Worm (Caenorhabditis elegans): Measurements from ENCODE around the gene T10D4.1.

The T10D4.1 gene

DNA sequence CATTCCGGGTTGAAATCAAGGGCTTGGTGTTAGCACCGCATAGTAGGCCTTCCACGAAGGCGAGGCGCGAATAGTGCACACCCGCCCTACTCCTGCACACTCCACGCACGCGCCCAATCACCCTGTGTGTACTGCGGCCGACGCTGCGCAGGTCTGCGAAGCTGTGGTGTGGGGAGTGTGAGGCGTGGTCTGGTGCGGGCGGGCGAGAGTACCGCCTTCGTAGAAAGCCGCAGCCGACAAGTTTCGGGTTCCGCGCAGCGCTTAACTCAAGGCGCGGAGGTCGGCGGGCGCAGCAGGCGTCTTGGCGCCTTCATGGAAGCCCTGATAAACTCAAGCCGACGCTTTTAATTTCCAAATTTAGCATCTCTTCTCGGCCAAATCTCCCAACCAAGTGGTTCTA, 41.8 kb upstream of the T10D4.1 start:
- no peak for TF ChIP-seq ceh-16 (tag; optimal IDR thresholded peaks at IDR 0.05)
- no peak for TF ChIP-seq lsy-2 (tag; optimal IDR thresholded peaks at IDR 0.05)
- no peak for TF ChIP-seq dmd-4 (tag; optimal IDR thresholded peaks at IDR 0.05)
- TF ChIP-seq zag-1 (tag; optimal IDR thresholded peaks at IDR 0.05), result no peak
- TF ChIP-seq egl-27 (tag; optimal IDR thresholded peaks at IDR 0.05), result no peak
- TF ChIP-seq nhr-12 (tag; optimal IDR thresholded peaks at IDR 0.05), result no peak
- TF ChIP-seq nhr-10 (tag; optimal IDR thresholded peaks at IDR 0.05), result no peak
- no peak for TF ChIP-seq mbf-1 (tag; optimal IDR thresholded peaks at IDR 0.05)
- TF ChIP-seq unc-62 (GFP tag; optimal IDR thresholded peaks at IDR 0.05), result no peak
- TF ChIP-seq crh-2 (tag; optimal IDR thresholded peaks at IDR 0.05), result no peak
- TF ChIP-seq R02D3.7 (tag; optimal IDR thresholded peaks at IDR 0.05), result no peak
- TF ChIP-seq sem-4 (tag; optimal IDR thresholded peaks at IDR 0.05), result no peak
- no peak for TF ChIP-seq elt-3 (tag; optimal IDR thresholded peaks at IDR 0.05)

DNA sequence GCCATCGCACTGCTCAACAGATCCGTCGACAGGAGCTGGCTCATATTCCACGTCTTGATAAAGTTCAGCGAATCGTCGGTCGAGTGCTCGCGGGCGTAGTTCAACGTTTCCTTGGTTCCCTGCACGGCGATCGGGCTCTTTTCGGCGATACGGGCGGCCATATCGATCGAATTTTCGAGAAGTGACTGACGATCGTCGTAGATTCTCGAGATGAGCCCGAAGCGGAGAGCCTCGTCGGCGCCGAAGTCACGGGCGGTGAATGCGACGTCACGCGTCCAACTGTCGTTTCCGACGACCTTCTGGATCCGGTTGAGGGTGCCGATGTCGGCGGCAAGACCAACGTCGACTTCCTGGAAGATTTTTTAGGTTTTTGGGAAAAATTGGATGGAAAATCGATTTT, 40.4 kb upstream of the T10D4.1 start:
- no peak for TF ChIP-seq nhr-12 (tag; optimal IDR thresholded peaks at IDR 0.05)

DNA sequence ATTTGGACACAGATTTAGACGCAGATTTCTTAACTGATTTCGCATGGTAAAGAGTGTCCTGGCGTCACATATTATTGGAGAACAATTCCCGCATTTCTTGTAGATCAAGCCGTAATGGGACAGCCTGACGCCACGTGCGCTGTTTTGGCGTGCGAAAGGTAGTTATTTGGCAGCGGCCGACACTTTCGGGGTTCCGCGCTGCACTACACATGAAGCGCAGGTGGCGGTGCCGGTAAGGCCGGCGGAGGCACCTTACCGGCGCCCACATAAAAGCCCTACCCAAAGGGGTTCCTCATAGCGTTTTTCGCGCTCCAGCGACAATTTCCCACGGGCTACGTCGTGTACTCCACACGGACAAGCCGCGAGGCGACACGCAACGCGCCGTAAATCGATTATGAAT, 39.8 kb upstream of the T10D4.1 start:
- TF ChIP-seq egl-27 (tag; optimal IDR thresholded peaks at IDR 0.05), result no peak
- TF ChIP-seq peb-1 (tag; optimal IDR thresholded peaks at IDR 0.05), result no peak
- no peak for TF ChIP-seq ztf-4 (tag; optimal IDR thresholded peaks at IDR 0.05)
- no peak for TF ChIP-seq nhr-11 (tag; optimal IDR thresholded peaks at IDR 0.05)
- no peak for TF ChIP-seq alr-1 (tag; optimal IDR thresholded peaks at IDR 0.05)
- no peak for TF ChIP-seq ama-1 (optimal IDR thresholded peaks at IDR 0.05)
- no peak for TF ChIP-seq nhr-10 (tag; optimal IDR thresholded peaks at IDR 0.05)
- TF ChIP-seq skn-1 (tag; optimal IDR thresholded peaks at IDR 0.05), result no peak
- no peak for TF ChIP-seq fos-1 (tag; optimal IDR thresholded peaks at IDR 0.05)
- TF ChIP-seq crh-2 (tag; optimal IDR thresholded peaks at IDR 0.05), result no peak
- TF ChIP-seq zag-1 (tag; optimal IDR thresholded peaks at IDR 0.05), result no peak
- no peak for TF ChIP-seq nhr-25 (tag; optimal IDR thresholded peaks at IDR 0.05)
- no peak for TF ChIP-seq mbf-1 (tag; optimal IDR thresholded peaks at IDR 0.05)

DNA sequence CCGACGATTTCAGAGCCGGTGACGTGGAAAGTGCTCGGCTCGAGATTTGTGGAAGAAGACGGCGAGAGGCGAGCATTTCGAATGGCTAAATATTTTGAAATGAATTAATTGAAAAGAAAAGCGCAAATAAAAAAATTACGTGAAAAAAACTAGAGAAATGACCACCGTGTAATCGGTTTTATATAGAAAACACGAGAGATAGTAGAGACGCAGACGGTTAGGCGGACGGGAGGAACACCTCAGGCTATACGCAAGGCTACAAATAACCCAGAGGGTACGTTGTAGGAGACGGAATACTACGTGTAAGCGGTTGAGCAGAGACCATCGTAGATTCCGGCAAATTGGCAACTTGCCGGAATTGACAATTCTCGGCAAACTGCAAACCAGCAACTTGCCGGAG, 38.8 kb upstream of the T10D4.1 start, which contains the start of gene Y25C1A.13:
Y25C1A.13 (minus strand) TSS at position 101 of the 400 bp plus-strand sequence.
- TF ChIP-seq F13H6.1 (tag; optimal IDR thresholded peaks at IDR 0.05) (peak; percentile 18), nhr-12 (tag; optimal IDR thresholded peaks at IDR 0.05) (no peak)

DNA sequence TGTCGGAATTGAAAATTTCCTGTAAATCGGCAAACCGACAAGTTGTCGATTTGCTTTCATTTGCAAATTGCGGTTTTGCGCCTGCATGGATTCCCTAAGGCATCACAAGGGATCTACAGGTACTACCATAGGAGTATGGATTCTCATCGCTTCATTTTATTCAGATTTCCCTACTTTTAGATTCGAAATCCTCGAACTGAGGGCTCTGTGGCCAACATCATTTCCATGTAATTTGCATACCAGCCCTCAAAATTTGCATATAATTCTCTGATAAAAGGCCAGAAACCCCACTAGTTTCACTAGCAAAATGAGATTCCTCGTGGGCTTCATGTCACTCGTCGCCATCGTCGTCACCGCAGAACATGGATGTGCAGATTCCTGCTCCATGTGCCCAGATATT, 37.6 kb upstream of the T10D4.1 start, which contains the start of gene Y25C1A.2:
Y25C1A.2 (plus strand) TSS at position 301 of the 400 bp plus-strand sequence.
- TF ChIP-seq nhr-10 (tag; optimal IDR thresholded peaks at IDR 0.05) (no peak), aly-2 (tag; optimal IDR thresholded peaks at IDR 0.05) (no peak), ZK546.5 (tag; optimal IDR thresholded peaks at IDR 0.05) (no peak), lsy-2 (tag; optimal IDR thresholded peaks at IDR 0.05) (no peak), unc-62 (GFP tag; optimal IDR thresholded peaks at IDR 0.05) (no peak), lin-11 (tag; optimal IDR thresholded peaks at IDR 0.05) (no peak), nhr-21 (tag; optimal IDR thresholded peaks at IDR 0.05) (no peak)

DNA sequence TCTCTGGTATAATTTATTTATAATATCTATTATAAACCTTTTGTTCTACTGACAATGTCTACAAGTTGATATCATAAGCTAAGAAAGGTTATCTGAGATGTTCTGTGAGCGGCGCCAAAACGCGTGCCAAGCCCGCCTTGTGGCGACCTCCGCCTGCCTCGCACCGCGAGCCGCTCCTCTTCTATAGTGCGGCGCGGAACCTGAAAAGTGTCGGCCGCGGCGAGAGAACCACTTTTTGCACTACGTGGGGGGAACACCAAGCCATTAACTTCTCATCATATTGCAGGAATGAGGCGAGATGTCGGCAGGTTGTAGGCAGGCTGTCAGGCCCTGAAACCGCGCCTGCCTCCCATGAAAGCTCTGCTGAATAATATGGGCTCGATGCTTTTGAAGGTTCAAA, 36.7 kb upstream of the T10D4.1 start:
- TF ChIP-seq F13H6.1 (tag; optimal IDR thresholded peaks at IDR 0.05), result no peak
- TF ChIP-seq lsy-2 (tag; optimal IDR thresholded peaks at IDR 0.05), result no peak
- TF ChIP-seq egl-27 (tag; optimal IDR thresholded peaks at IDR 0.05), result no peak
- TF ChIP-seq snpc-4 (tag; optimal IDR thresholded peaks at IDR 0.05), result peak; percentile 45
- no peak for TF ChIP-seq lin-11 (tag; optimal IDR thresholded peaks at IDR 0.05)
- no peak for TF ChIP-seq ztf-11 (tag; optimal IDR thresholded peaks at IDR 0.05)
- no peak for TF ChIP-seq skn-1 (tag; optimal IDR thresholded peaks at IDR 0.05)

DNA sequence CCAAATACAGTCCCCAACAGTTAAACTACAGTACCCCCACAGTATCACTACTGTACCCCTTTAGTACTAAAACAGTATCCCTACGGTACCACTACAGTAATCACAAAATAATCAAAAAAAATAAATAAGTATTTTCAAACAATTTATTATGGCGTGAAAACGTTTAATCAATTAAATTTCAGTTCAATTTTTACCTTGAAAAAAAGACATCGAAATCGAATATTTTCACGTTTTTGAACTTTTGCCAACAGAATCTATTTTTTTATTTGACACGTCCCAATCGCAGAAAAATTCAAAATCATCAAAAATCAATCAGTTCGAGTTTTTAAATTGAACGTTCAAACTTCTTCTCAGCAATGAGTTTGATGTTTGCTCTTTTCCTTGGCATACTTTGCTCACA, 36.0 kb upstream of the T10D4.1 start, which contains the start of gene clec-123:
clec-123 (plus strand) TSS at position 301 of the 400 bp plus-strand sequence.
- TF ChIP-seq zag-1 (tag; optimal IDR thresholded peaks at IDR 0.05) (no peak), F13H6.1 (tag; optimal IDR thresholded peaks at IDR 0.05) (no peak), nhr-21 (tag; optimal IDR thresholded peaks at IDR 0.05) (no peak)

DNA sequence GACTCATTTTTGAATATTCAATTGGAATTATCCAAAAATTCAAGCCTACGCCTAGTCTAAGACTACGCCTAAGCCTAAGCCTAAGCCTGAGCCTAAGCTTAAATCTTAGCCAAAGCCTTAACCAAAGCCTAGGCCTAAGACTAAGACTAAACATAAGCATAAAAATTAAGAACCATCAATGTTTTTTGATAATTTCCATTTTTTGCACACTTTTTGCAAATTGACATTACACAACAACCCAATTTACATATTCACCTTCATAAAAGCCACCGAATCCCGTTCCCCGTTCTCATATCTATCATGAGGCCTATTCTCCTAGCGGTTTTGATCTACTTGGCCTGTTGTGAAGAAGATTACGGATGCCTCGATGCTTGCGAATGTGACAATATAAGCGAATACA, 32.5 kb upstream of the T10D4.1 start, which contains the start of gene T10D4.7:
T10D4.7 (plus strand) TSS at position 301 of the 400 bp plus-strand sequence.
- TF ChIP-seq sem-4 (tag; optimal IDR thresholded peaks at IDR 0.05), result no peak
- TF ChIP-seq unc-62 (GFP tag; optimal IDR thresholded peaks at IDR 0.05), result no peak
- TF ChIP-seq nhr-237 (tag; optimal IDR thresholded peaks at IDR 0.05), result no peak
- TF ChIP-seq nhr-129 (tag; optimal IDR thresholded peaks at IDR 0.05), result no peak
- no peak for TF ChIP-seq peb-1 (tag; optimal IDR thresholded peaks at IDR 0.05)
- no peak for TF ChIP-seq unc-55 (GFP tag; optimal IDR thresholded peaks at IDR 0.05)
- TF ChIP-seq gmeb-1 (tag; optimal IDR thresholded peaks at IDR 0.05), result no peak
- TF ChIP-seq skn-1 (tag; optimal IDR thresholded peaks at IDR 0.05), result no peak
- TF ChIP-seq ztf-1 (GFP tag; conservative IDR thresholded peaks at IDR 0.05), result no peak
- TF ChIP-seq sma-3 (GFP tag; optimal IDR thresholded peaks at IDR 0.05), result no peak
- no peak for TF ChIP-seq mbf-1 (tag; optimal IDR thresholded peaks at IDR 0.05)
- no peak for TF ChIP-seq sma-9 (GFP tag; optimal IDR thresholded peaks at IDR 0.05)
- no peak for TF ChIP-seq sma-9 (tag; optimal IDR thresholded peaks at IDR 0.05)
- TF ChIP-seq egl-27 (tag; optimal IDR thresholded peaks at IDR 0.05), result no peak
- TF ChIP-seq lin-39 (tag; optimal IDR thresholded peaks at IDR 0.05), result no peak
- no peak for TF ChIP-seq crh-2 (tag; optimal IDR thresholded peaks at IDR 0.05)
- TF ChIP-seq snpc-4 (tag; optimal IDR thresholded peaks at IDR 0.05), result no peak
